Worm (Caenorhabditis elegans) whole organism, L1 larva: ENCODE results near the gene his-16.

Experiments
- C04F5.9 ChIP-seq: sonication (generic microtip); optimal IDR thresholded peaks from 2 replicates; lab custom pipeline; 2016; ENCODE audit warnings: missing genetic modification characterization, missing compliant biosample characterization
- aly-2 ChIP-seq: fragments of 150-350 bp; optimal IDR thresholded peaks from 2 replicates; lab custom pipeline; 2014; ENCODE audit warnings: missing biosample characterization, missing genetic modification characterization
- ceh-8 ChIP-seq: fragments of 200-800 bp; sonication (Bioruptor generic); optimal IDR thresholded peaks from 2 replicates; lab custom pipeline; 2018; ENCODE audit warnings: mild to moderate bottlenecking, missing genetic modification characterization, moderate library complexity, missing compliant biosample characterization
- ceh-88 ChIP-seq: fragments of 200-800 bp; sonication (Bioruptor generic); IDR thresholded peaks from 2 replicates; pipeline ENCODE4 v1.3.6; 2022; ENCODE audit warnings: missing genetic modification characterization, missing compliant biosample characterization
- dsc-1 ChIP-seq: sonication (generic microtip); optimal IDR thresholded peaks from 2 replicates; lab custom pipeline; 2016; ENCODE audit warnings: mild to moderate bottlenecking, missing genetic modification characterization, missing compliant biosample characterization
- efl-1 ChIP-seq, 4 experiments: fragments of 150-350 bp; optimal IDR thresholded peaks in 3 of 4; peaks in 1 of 4; 1 replicate in 1 of 4; 2 replicates in 3 of 4; lab custom pipeline; 2014; ENCODE audit warnings: missing biosample characterization in 2 of 4, missing genetic modification characterization in 2 of 4, missing genetic modification reagents in 2 of 4
- elt-2 ChIP-seq: sonication (generic microtip); optimal IDR thresholded peaks from 2 replicates; lab custom pipeline; 2016; ENCODE audit warnings: missing genetic modification characterization, mild to moderate bottlenecking, inconsistent platforms, missing compliant biosample characterization, missing genetic modification reagents
- elt-3 ChIP-seq, 6 experiments: fragments of 150-350 bp in 1 of 6; sonication (generic microtip); optimal IDR thresholded peaks; 2 replicates each; lab custom pipeline; 2017 to 2018; ENCODE audit warnings: missing biosample characterization in 6 of 6, missing genetic modification characterization in 6 of 6, inconsistent platforms in 1 of 6
- fkh-10 ChIP-seq: sonication (generic microtip); optimal IDR thresholded peaks from 2 replicates; lab custom pipeline; 2017; ENCODE audit warnings: missing biosample characterization, missing genetic modification reagents, missing genetic modification characterization
- fos-1 ChIP-seq: fragments of 150-350 bp; optimal IDR thresholded peaks from 2 replicates; lab custom pipeline; 2014; ENCODE audit warnings: missing biosample characterization, missing genetic modification characterization
- hpl-2 ChIP-seq: fragments of 150-350 bp; optimal IDR thresholded peaks from 2 replicates; lab custom pipeline; 2014; ENCODE audit warnings: missing biosample characterization, missing genetic modification reagents, missing genetic modification characterization
- lin-14 ChIP-seq: fragments of 200-800 bp; sonication (Bioruptor generic); optimal IDR thresholded peaks from 2 replicates; lab custom pipeline; 2018; ENCODE audit warnings: mild to moderate bottlenecking, missing genetic modification characterization, moderate library complexity, missing compliant biosample characterization
- lin-15B ChIP-seq: fragments of 150-350 bp; sonication (generic microtip); optimal IDR thresholded peaks from 3 replicates; lab custom pipeline; 2014; ENCODE audit warnings: missing biosample characterization, missing genetic modification characterization
- lin-35 ChIP-seq, 2 experiments: fragments of 150-350 bp; optimal IDR thresholded peaks; 2 replicates each; lab custom pipeline; 2014; ENCODE audit warnings: missing biosample characterization in 2 of 2, missing genetic modification characterization in 2 of 2, missing genetic modification reagents in 2 of 2
- lsy-2 ChIP-seq, 2 experiments: fragments of 150-350 bp; optimal IDR thresholded peaks; 2 replicates each; lab custom pipeline; 2014; ENCODE audit warnings: missing biosample characterization in 2 of 2, missing genetic modification characterization in 2 of 2
- mef-2 ChIP-seq: fragments of 150-350 bp; optimal IDR thresholded peaks from 2 replicates; lab custom pipeline; 2014; ENCODE audit warnings: missing biosample characterization, missing genetic modification characterization
- mep-1 ChIP-seq: fragments of 150-350 bp; optimal IDR thresholded peaks from 2 replicates; lab custom pipeline; 2014; ENCODE audit warnings: missing biosample characterization, missing genetic modification characterization
- nhr-19 ChIP-seq: fragments of 200-800 bp; sonication (Bioruptor generic); conservative IDR thresholded peaks from 2 replicates; pipeline ENCODE4 v1.3.6; 2022; ENCODE audit warnings: missing genetic modification characterization, missing compliant biosample characterization
- nhr-237 ChIP-seq: fragments of 150-350 bp; optimal IDR thresholded peaks from 2 replicates; lab custom pipeline; 2014; ENCODE audit warnings: missing biosample characterization, missing genetic modification characterization
- pax-3 ChIP-seq: fragments of 200-800 bp; sonication (Bioruptor generic); optimal IDR thresholded peaks from 2 replicates; lab custom pipeline; 2018; ENCODE audit warnings: mild to moderate bottlenecking, missing genetic modification characterization, moderate library complexity, missing compliant biosample characterization
- rnt-1 ChIP-seq: sonication (generic microtip); optimal IDR thresholded peaks from 2 replicates; lab custom pipeline; 2016; ENCODE audit warnings: mild to moderate bottlenecking, missing genetic modification characterization, moderate library complexity, missing compliant biosample characterization

The his-16 gene

ce11 chrII:13785582-13785981, 32.4 kb downstream of the his-16 start:
- TF ChIP-seq ceh-8 (GFP tag; lab: Kevin White, UChicago) (peak; percentile 63), mep-1 (tag; lab: Kevin White, UChicago) (no peak)

- TF ChIP-seq lin-15B (tag; lab: Kevin White, UChicago), result no peak
- no peak for TF ChIP-seq mef-2
- TF ChIP-seq elt-3 (tag; optimal IDR thresholded peaks at IDR 0.05; lab: Kevin White, UChicago), result no peak
- TF ChIP-seq fos-1 (tag; lab: Kevin White, UChicago), result no peak
- no peak for TF ChIP-seq nhr-237 (tag; lab: Kevin White, UChicago)
These were observed 34.1 kb downstream of the his-16 start, which contains the start of gene C01B9.4 for ce11 chrII:13783880-13784279. C01B9.4 (minus strand) TSS chrII:13783980.

- peak in 1 of 2 experiments; percentile 39 for TF ChIP-seq lin-35 (GFP tag; optimal IDR thresholded peaks at IDR 0.05; lab: Kevin White, UChicago)
- no peak for TF ChIP-seq rnt-1 (tag; lab: Kevin White, UChicago)
- peak; percentile 54 for TF ChIP-seq elt-2
- no peak for TF ChIP-seq aly-2 (tag; lab: Kevin White, UChicago)
- no peak for TF ChIP-seq C04F5.9 (tag; lab: Kevin White, UChicago)
- no peak for TF ChIP-seq pax-3 (tag; lab: Kevin White, UChicago)
- TF ChIP-seq efl-1 (optimal IDR thresholded peaks at IDR 0.05; lab: Kevin White, UChicago), result no peak
- peak in 1 of 2 experiments; percentile 28 for TF ChIP-seq efl-1 (GFP tag; optimal IDR thresholded peaks at IDR 0.05 in 1 of 2; lab: Kevin White, UChicago)
- TF ChIP-seq lsy-2 (tag; optimal IDR thresholded peaks at IDR 0.05; lab: Kevin White, UChicago), result peak in 1 of 2 experiments; percentile 35
These were observed 37.1 kb downstream of the his-16 start for ce11 chrII:13780792-13781248.

ce11 chrII:13771335-13771734, 46.6 kb downstream of the his-16 start, which contains the start of gene C01B9.1:
C01B9.1 (plus strand) TSS chrII:13771575.
- TF ChIP-seq elt-2, result peak; percentile 52
- no peak for TF ChIP-seq ceh-88 (GFP tag; lab: Robert Waterston, UW)
- no peak for TF ChIP-seq dsc-1 (tag; lab: Kevin White, UChicago)
- peak in 1 of 2 experiments; percentile 8 for TF ChIP-seq lin-35 (GFP tag; optimal IDR thresholded peaks at IDR 0.05; lab: Kevin White, UChicago)
- TF ChIP-seq lin-14 (GFP tag; lab: Kevin White, UChicago), result no peak
- TF ChIP-seq nhr-19 (GFP tag; lab: Robert Waterston, UW), result no peak
- TF ChIP-seq fkh-10, result no peak
- TF ChIP-seq hpl-2 (GFP tag; lab: Kevin White, UChicago), result no peak
